Fruit fly (Drosophila melanogaster): Measurements from ENCODE around the gene HGTX.

Gene HGTX

dm6 chr3L:14640814-14641317 lies 41.5 kb upstream of the HGTX start:
- peak; percentile 2 for TF ChIP-seq CG13624 (GFP tag; optimal IDR thresholded peaks at IDR 0.05)
- TF ChIP-seq lov (optimal IDR thresholded peaks at IDR 0.05) = no peak
- TF ChIP-seq lov (GFP tag; IDR thresholded peaks at IDR 0.05) = no peak
- 0 out of 2 replicates have a peak, but pooled peaks have one; percentile 14 for TF ChIP-seq Awh (GFP tag; IDR thresholded peaks at IDR 0.05)
- no peak for TF ChIP-seq Dp (GFP tag; optimal IDR thresholded peaks at IDR 0.05)
- TF ChIP-seq CG6765 (GFP tag; optimal IDR thresholded peaks at IDR 0.05) = no peak
- TF ChIP-seq abd-A (tag; optimal IDR thresholded peaks at IDR 0.05) = peak; percentile 98
- TF ChIP-seq bsh (GFP tag; optimal IDR thresholded peaks at IDR 0.05) = no peak
- TF ChIP-seq CG11560 (tag; IDR thresholded peaks at IDR 0.05) = no peak
- peak; percentile 61 for TF ChIP-seq oc (tag; optimal IDR thresholded peaks at IDR 0.05)
- TF ChIP-seq ATbp (GFP tag; optimal IDR thresholded peaks at IDR 0.05) = no peak
- no peak for TF ChIP-seq D19A (tag; optimal IDR thresholded peaks at IDR 0.05)
- no peak for TF ChIP-seq CG8089 (GFP tag; optimal IDR thresholded peaks at IDR 0.05)
- TF ChIP-seq klu (GFP tag; IDR thresholded peaks at IDR 0.05) = no peak
- TF ChIP-seq z (GFP tag; IDR thresholded peaks at IDR 0.05) = no peak
- TF ChIP-seq sd (tag; optimal IDR thresholded peaks at IDR 0.05) = peak; percentile 59
- peak; percentile 1 for TF ChIP-seq Abd-B (GFP tag; optimal IDR thresholded peaks at IDR 0.05)
- no peak for TF ChIP-seq gcm (GFP tag; optimal IDR thresholded peaks at IDR 0.05)
- no peak for TF ChIP-seq CG4854 (GFP tag; optimal IDR thresholded peaks at IDR 0.05)
- no peak for TF ChIP-seq cg (GFP tag; optimal IDR thresholded peaks at IDR 0.05)
- no peak for TF ChIP-seq ap (GFP tag; IDR thresholded peaks at IDR 0.05)
- TF ChIP-seq sr (GFP tag; IDR thresholded peaks at IDR 0.05) = peak; percentile 61; the same call in 1 of the 3 replicates
- TF ChIP-seq CG2120 (GFP tag; optimal IDR thresholded peaks at IDR 0.05) = no peak
- peak; percentile 47 for TF ChIP-seq run (tag; optimal IDR thresholded peaks at IDR 0.05)
- TF ChIP-seq kni (GFP tag; optimal IDR thresholded peaks at IDR 0.05) = peak; percentile 22
- TF ChIP-seq p53 (GFP tag; optimal IDR thresholded peaks at IDR 0.05) = no peak
- TF ChIP-seq lmd (GFP tag; IDR thresholded peaks at IDR 0.05) = no peak
- TF ChIP-seq eve (GFP tag; optimal IDR thresholded peaks at IDR 0.05) = peak in 1 of 2 experiments; percentile 44
- TF ChIP-seq CG14710 (tag; optimal IDR thresholded peaks at IDR 0.05) = no peak
- peak in 1 of 2 experiments; percentile 64 for TF ChIP-seq Eip74EF (GFP tag; optimal IDR thresholded peaks at IDR 0.05)
- TF ChIP-seq CG13894 (tag; optimal IDR thresholded peaks at IDR 0.05) = peak; percentile 91

- TF ChIP-seq Ssrp (tag; optimal IDR thresholded peaks at IDR 0.05) = no peak
- TF ChIP-seq CG8924 (tag; optimal IDR thresholded peaks at IDR 0.05) = no peak
- no peak for TF ChIP-seq crp (GFP tag; optimal IDR thresholded peaks at IDR 0.05)
- no peak for TF ChIP-seq Vsx1 (GFP tag; optimal IDR thresholded peaks at IDR 0.05)
- 0 out of 2 replicates have a peak, but pooled peaks have one; percentile 13 for TF ChIP-seq Oaz (GFP tag; IDR thresholded peaks at IDR 0.05)
- TF ChIP-seq Hr39 (optimal IDR thresholded peaks at IDR 0.05) = no peak
- peak; percentile 50 for TF ChIP-seq zf30C (GFP tag; optimal IDR thresholded peaks at IDR 0.05)
- TF ChIP-seq Poxn (GFP tag; IDR thresholded peaks at IDR 0.05) = no peak
- no peak for TF ChIP-seq CG7745 (tag; optimal IDR thresholded peaks at IDR 0.05)
- no peak for TF ChIP-seq en (GFP tag; optimal IDR thresholded peaks at IDR 0.05)
- TF ChIP-seq pan (optimal IDR thresholded peaks at IDR 0.05) = no peak
- no peak for TF ChIP-seq pan (GFP tag; optimal IDR thresholded peaks at IDR 0.05 in 1 of 2, IDR thresholded peaks at IDR 0.05 in 1 of 2)
- no peak for TF ChIP-seq CG12769 (tag; optimal IDR thresholded peaks at IDR 0.05)
- peak; percentile 48 for TF ChIP-seq Ets65A (GFP tag)
- TF ChIP-seq Dref (GFP tag; IDR thresholded peaks at IDR 0.05) = no peak
- no peak for TF ChIP-seq fd102C (GFP tag; optimal IDR thresholded peaks at IDR 0.05)
- TF ChIP-seq Dbx (GFP tag; IDR thresholded peaks at IDR 0.05) = 0 out of 3 replicates have a peak, but pooled peaks have one; percentile 8
- TF ChIP-seq crol (GFP tag; IDR thresholded peaks at IDR 0.05) = no peak
- no peak for TF ChIP-seq mam (GFP tag; optimal IDR thresholded peaks at IDR 0.05)
- TF ChIP-seq vnd (GFP tag; IDR thresholded peaks at IDR 0.05; ENCODE audit: partially characterized antibody) = no peak
- no peak for TF ChIP-seq CG14667 (GFP tag; IDR thresholded peaks at IDR 0.05)
- TF ChIP-seq emc (GFP tag; optimal IDR thresholded peaks at IDR 0.05) = no peak
Observed at dm6 chr3L:14639778-14640177, 40.4 kb upstream of the HGTX start.
